Worm (Caenorhabditis elegans): Measurements from ENCODE around the gene rps-9.

DNA sequence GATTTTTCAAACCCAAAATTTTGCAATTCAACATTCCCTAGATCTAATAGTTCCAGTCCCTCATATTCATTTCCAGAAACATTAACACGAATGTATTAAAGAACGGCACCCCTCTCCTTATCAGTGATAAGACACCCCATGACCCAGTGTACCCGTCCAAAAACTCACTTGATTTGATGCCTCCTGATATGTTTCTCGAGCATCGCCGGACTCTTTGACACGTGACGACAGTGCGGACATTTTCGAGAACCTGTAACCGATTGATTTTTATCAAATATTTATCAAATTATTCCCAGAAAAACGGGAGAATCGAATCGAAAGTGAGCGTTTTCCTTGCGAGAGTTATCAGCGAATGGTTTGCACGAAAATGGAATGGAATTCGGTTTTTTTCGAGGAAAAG, 24.8 kb upstream of the rps-9 start:
- TF ChIP-seq hlh-30 (tag; optimal IDR thresholded peaks at IDR 0.05; ENCODE audit: insufficient read depth) = peak; percentile 26
- TF ChIP-seq ztf-16 (tag; optimal IDR thresholded peaks at IDR 0.05) = no peak
- no peak for TF ChIP-seq pha-4 (tag; optimal IDR thresholded peaks at IDR 0.05)
- TF ChIP-seq rnt-1 (tag; optimal IDR thresholded peaks at IDR 0.05) = no peak
- TF ChIP-seq F13H6.1 (tag; optimal IDR thresholded peaks at IDR 0.05) = no peak
- TF ChIP-seq ceh-22 (tag; optimal IDR thresholded peaks at IDR 0.05) = no peak
- TF ChIP-seq unc-55 (GFP tag; optimal IDR thresholded peaks at IDR 0.05) = no peak
